Fruit fly (Drosophila melanogaster): ENCODE results near the gene CG31467.

CG31467 gene

dm6 chr3R:10661098-10661497, 45.6 kb downstream of the CG31467 start (continued):
- peak; percentile 86 for TF ChIP-seq Eip78C (GFP tag)
- peak; percentile 50 for TF ChIP-seq dsx (GFP tag; optimal IDR thresholded peaks at IDR 0.05; ENCODE audit: poor library complexity, severe bottlenecking)
- peak; percentile 43 for TF ChIP-seq pdm3 (GFP tag; optimal IDR thresholded peaks at IDR 0.05)
- peak; percentile 60 for TF ChIP-seq fd59A (GFP tag; optimal IDR thresholded peaks at IDR 0.05)
- peak; percentile 15 for TF ChIP-seq CG8319 (GFP tag; optimal IDR thresholded peaks at IDR 0.05)
- no peak for TF ChIP-seq CG6854 (GFP tag; optimal IDR thresholded peaks at IDR 0.05)
- no peak for TF ChIP-seq Gug (GFP tag; IDR thresholded peaks at IDR 0.05)
- TF ChIP-seq CG16779 (tag; optimal IDR thresholded peaks at IDR 0.05): no peak
- peak; percentile 14 for TF ChIP-seq Lpt (GFP tag; optimal IDR thresholded peaks at IDR 0.05)
- no peak for TF ChIP-seq fkh (GFP tag; optimal IDR thresholded peaks at IDR 0.05)
- no peak for TF ChIP-seq CG6276 (GFP tag; optimal IDR thresholded peaks at IDR 0.05)
- peak; percentile 28 for TF ChIP-seq Sox102F (GFP tag; optimal IDR thresholded peaks at IDR 0.05)
- peak; percentile 33 to 72 for TF ChIP-seq ss (GFP tag; optimal IDR thresholded peaks at IDR 0.05)
- TF ChIP-seq svp (GFP tag): peak; percentile 78
- TF ChIP-seq CG9139 (GFP tag; optimal IDR thresholded peaks at IDR 0.05): no peak

- TF ChIP-seq Smox (GFP tag; optimal IDR thresholded peaks at IDR 0.05) (no peak), Lpt (GFP tag; optimal IDR thresholded peaks at IDR 0.05) (no peak), CG8319 (GFP tag; optimal IDR thresholded peaks at IDR 0.05) (no peak), CG1621 (tag; optimal IDR thresholded peaks at IDR 0.05) (no peak), CG11762 (GFP tag; optimal IDR thresholded peaks at IDR 0.05; ENCODE audit: insufficient read depth) (no peak), CG11902 (GFP tag; optimal IDR thresholded peaks at IDR 0.05) (no peak), salr (GFP tag; optimal IDR thresholded peaks at IDR 0.05) (no peak), Met (GFP tag; optimal IDR thresholded peaks at IDR 0.05) (no peak), Hr38 (GFP tag; optimal IDR thresholded peaks at IDR 0.05) (no peak), fd59A (GFP tag; optimal IDR thresholded peaks at IDR 0.05) (no peak), fd85E (GFP tag; optimal IDR thresholded peaks at IDR 0.05) (no peak), Eip78C (GFP tag) (no peak), CG3919 (GFP tag; optimal IDR thresholded peaks at IDR 0.05) (no peak), topi (GFP tag; optimal IDR thresholded peaks at IDR 0.05) (no peak), spab (GFP tag; optimal IDR thresholded peaks at IDR 0.05) (no peak), lz (GFP tag; optimal IDR thresholded peaks at IDR 0.05) (no peak)
Measured at dm6 chr3R:10659563-10659962, 47.1 kb downstream of the CG31467 start.

- TF ChIP-seq CG3032 (tag; optimal IDR thresholded peaks at IDR 0.05): no peak
- TF ChIP-seq Eip78C (GFP tag): peak; percentile 42
- no peak for TF ChIP-seq fd59A (GFP tag; optimal IDR thresholded peaks at IDR 0.05)
- TF ChIP-seq esn (GFP tag; optimal IDR thresholded peaks at IDR 0.05): peak; percentile 30
- peak; percentile 82 for TF ChIP-seq svp (GFP tag)
- TF ChIP-seq Lpt (GFP tag; optimal IDR thresholded peaks at IDR 0.05): no peak
- TF ChIP-seq Ets21C (GFP tag; optimal IDR thresholded peaks at IDR 0.05): no peak
- TF ChIP-seq cyc (GFP tag; optimal IDR thresholded peaks at IDR 0.05): peak; percentile 25
- peak; percentile 28 for TF ChIP-seq Met (GFP tag; optimal IDR thresholded peaks at IDR 0.05)
- TF ChIP-seq topi (GFP tag; optimal IDR thresholded peaks at IDR 0.05): peak; percentile 41
- TF ChIP-seq CG31627 (GFP tag; optimal IDR thresholded peaks at IDR 0.05): peak; percentile 12
- no peak for TF ChIP-seq pdm3 (GFP tag; optimal IDR thresholded peaks at IDR 0.05)
Measured at dm6 chr3R:10658783-10659182, 47.9 kb downstream of the CG31467 start.

- TF ChIP-seq Eip78C (GFP tag) (peak; percentile 21), ss (GFP tag; optimal IDR thresholded peaks at IDR 0.05) (peak; percentile 25 to 27), CG8632 (GFP tag; optimal IDR thresholded peaks at IDR 0.05) (no peak), Lpt (GFP tag; optimal IDR thresholded peaks at IDR 0.05) (no peak)
Measured at dm6 chr3R:10656578-10656977, 50.1 kb downstream of the CG31467 start.

- TF ChIP-seq Lpt (GFP tag; optimal IDR thresholded peaks at IDR 0.05): no peak
- peak; percentile 8 for TF ChIP-seq Met (GFP tag; optimal IDR thresholded peaks at IDR 0.05)
- TF ChIP-seq CG10669 (GFP tag; optimal IDR thresholded peaks at IDR 0.05): no peak
- no peak for TF ChIP-seq dac (GFP tag; optimal IDR thresholded peaks at IDR 0.05)
- TF ChIP-seq CG15336 (GFP tag; IDR thresholded peaks at IDR 0.05): 0 out of 2 replicates have a peak, but pooled peaks have one; percentile 18
- TF ChIP-seq Ets21C (GFP tag; optimal IDR thresholded peaks at IDR 0.05): no peak
- TF ChIP-seq net (GFP tag; optimal IDR thresholded peaks at IDR 0.05): no peak
- TF ChIP-seq Sox14 (GFP tag; optimal IDR thresholded peaks at IDR 0.05): no peak
- TF ChIP-seq CG32006 (GFP tag; optimal IDR thresholded peaks at IDR 0.05): peak; percentile 23
- peak; percentile 1 for TF ChIP-seq esn (GFP tag; optimal IDR thresholded peaks at IDR 0.05)
- TF ChIP-seq OdsH (GFP tag; optimal IDR thresholded peaks at IDR 0.05): peak; percentile 7
- peak; percentile 4 for TF ChIP-seq CG3919 (GFP tag; optimal IDR thresholded peaks at IDR 0.05)
- peak; percentile 35 for TF ChIP-seq Eip78C (GFP tag)
- TF ChIP-seq svp (GFP tag): no peak
- peak; percentile 29; the same call in 2 of the 3 replicates for TF ChIP-seq CG6163 (GFP tag; IDR thresholded peaks at IDR 0.05)
- no peak for TF ChIP-seq fd85E (GFP tag; optimal IDR thresholded peaks at IDR 0.05)
- peak; percentile 14 for TF ChIP-seq Hr39 (GFP tag; optimal IDR thresholded peaks at IDR 0.05)
Measured at dm6 chr3R:10655968-10656367, 50.7 kb downstream of the CG31467 start.
